Worm (Caenorhabditis elegans): ENCODE results near the gene Y116A8A.4.
A peak's percentile ranks its signal among the peaks of the same experiment; 100 is the strongest.

Gene Y116A8A.4

DNA sequence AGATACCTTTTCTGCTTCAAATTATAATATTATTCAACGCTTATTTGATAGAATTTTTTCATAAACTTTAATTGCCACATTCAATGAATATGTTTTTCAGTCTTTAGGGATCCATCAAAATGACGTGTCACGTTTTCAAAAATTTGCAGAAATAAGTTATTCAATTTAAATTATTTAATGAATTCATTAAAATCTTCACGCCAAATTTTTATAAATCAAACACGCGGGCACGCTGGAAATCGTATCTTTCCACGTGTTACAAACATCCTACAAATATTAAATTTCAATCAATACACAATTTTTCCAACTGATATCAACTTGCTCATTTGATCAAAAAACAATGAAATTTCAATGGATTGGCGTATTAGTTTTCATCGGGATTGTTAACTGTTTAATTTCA, at the start of gene Y116A8A.4:
Y116A8A.4 (plus strand) TSS at position 301 of the 400 bp plus-strand sequence.
- TF ChIP-seq lin-39 (tag; optimal IDR thresholded peaks at IDR 0.05) (no peak), alr-1 (tag; optimal IDR thresholded peaks at IDR 0.05) (no peak), nhr-12 (tag; optimal IDR thresholded peaks at IDR 0.05) (no peak), nhr-25 (tag; optimal IDR thresholded peaks at IDR 0.05) (no peak), nhr-10 (tag; optimal IDR thresholded peaks at IDR 0.05) (no peak), dmd-4 (tag; optimal IDR thresholded peaks at IDR 0.05) (no peak), F13H6.1 (tag; optimal IDR thresholded peaks at IDR 0.05) (no peak), sem-4 (tag; optimal IDR thresholded peaks at IDR 0.05) (no peak), lin-11 (tag; optimal IDR thresholded peaks at IDR 0.05) (no peak), egl-27 (tag; optimal IDR thresholded peaks at IDR 0.05) (no peak), ceh-16 (tag; optimal IDR thresholded peaks at IDR 0.05) (no peak), nhr-6 (tag; optimal IDR thresholded peaks at IDR 0.05) (no peak), ztf-4 (tag; optimal IDR thresholded peaks at IDR 0.05) (no peak), nhr-77 (tag; optimal IDR thresholded peaks at IDR 0.05) (no peak), skn-1 (tag; optimal IDR thresholded peaks at IDR 0.05) (no peak), sma-3 (GFP tag; optimal IDR thresholded peaks at IDR 0.05) (no peak), ceh-82 (tag; optimal IDR thresholded peaks at IDR 0.05) (no peak), ZK546.5 (tag; optimal IDR thresholded peaks at IDR 0.05) (no peak)

DNA sequence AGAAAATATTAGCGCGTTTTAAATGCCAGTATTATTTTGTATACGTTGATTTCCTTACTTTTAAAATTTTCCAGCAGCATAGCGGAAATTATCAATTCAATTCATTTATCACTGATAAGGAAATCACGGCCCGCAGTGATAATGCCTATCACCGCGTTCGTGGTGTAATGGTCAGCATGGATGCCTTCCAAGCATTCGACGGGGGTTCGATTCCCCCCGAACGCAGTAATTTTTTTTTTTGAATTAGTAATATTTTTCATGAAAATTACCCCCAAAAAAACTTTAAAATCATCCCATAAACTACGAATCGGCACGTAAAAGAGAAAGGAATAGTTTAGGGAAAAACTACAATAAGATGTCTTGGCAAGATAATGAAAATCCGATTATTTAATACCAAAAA, 47.6 kb upstream of the Y116A8A.4 start:
- TF ChIP-seq C34F6.9 (tag; optimal IDR thresholded peaks at IDR 0.05): no peak
- no peak for TF ChIP-seq aly-2 (tag; optimal IDR thresholded peaks at IDR 0.05)
- peak; percentile 10 for TF ChIP-seq fos-1 (tag; optimal IDR thresholded peaks at IDR 0.05)
- no peak for TF ChIP-seq nhr-11 (tag; optimal IDR thresholded peaks at IDR 0.05)
- TF ChIP-seq sma-3 (GFP tag; optimal IDR thresholded peaks at IDR 0.05): peak; percentile 27

DNA sequence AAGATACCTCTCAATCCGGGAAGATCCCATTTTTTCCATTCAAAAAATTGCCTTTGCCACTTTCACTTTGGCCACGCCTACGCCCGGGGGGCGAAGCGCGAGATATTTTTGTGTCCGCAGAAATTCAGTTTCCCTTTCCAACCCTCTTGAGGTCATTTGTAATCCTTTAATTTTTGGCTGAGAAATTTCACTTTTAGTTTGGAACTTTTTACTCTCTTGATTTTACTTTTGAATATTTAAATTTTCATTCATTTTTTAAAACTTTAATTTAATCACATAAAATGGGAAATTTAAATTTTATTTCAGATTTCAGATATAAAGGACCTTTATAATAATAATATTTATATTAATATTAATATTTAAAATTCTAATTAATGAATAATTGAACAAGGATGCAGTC, 47.2 kb upstream of the Y116A8A.4 start, which contains the start of gene Y43D4A.5:
Y43D4A.5 (plus strand) TSS at position 301 of the 400 bp plus-strand sequence.
- no peak for TF ChIP-seq nhr-129 (tag; optimal IDR thresholded peaks at IDR 0.05)
- no peak for TF ChIP-seq nhr-10 (tag; optimal IDR thresholded peaks at IDR 0.05)
- TF ChIP-seq gmeb-1 (tag; optimal IDR thresholded peaks at IDR 0.05): no peak
- no peak for TF ChIP-seq unc-62 (GFP tag; optimal IDR thresholded peaks at IDR 0.05)
- no peak for TF ChIP-seq ceh-16 (tag; optimal IDR thresholded peaks at IDR 0.05)
- no peak for TF ChIP-seq dmd-4 (tag; optimal IDR thresholded peaks at IDR 0.05)
- no peak for TF ChIP-seq C34F6.9 (tag; optimal IDR thresholded peaks at IDR 0.05)
- TF ChIP-seq fos-1 (tag; optimal IDR thresholded peaks at IDR 0.05): no peak
- no peak for TF ChIP-seq nhr-23 (tag; optimal IDR thresholded peaks at IDR 0.05)
- TF ChIP-seq nhr-6 (tag; optimal IDR thresholded peaks at IDR 0.05): no peak
- no peak for TF ChIP-seq mdl-1 (tag; optimal IDR thresholded peaks at IDR 0.05)
- TF ChIP-seq lin-13 (GFP tag; optimal IDR thresholded peaks at IDR 0.05): no peak
- no peak for TF ChIP-seq egl-27 (tag; optimal IDR thresholded peaks at IDR 0.05)
- no peak for TF ChIP-seq nhr-237 (tag; optimal IDR thresholded peaks at IDR 0.05)
- TF ChIP-seq ZK546.5 (tag; optimal IDR thresholded peaks at IDR 0.05): no peak

DNA sequence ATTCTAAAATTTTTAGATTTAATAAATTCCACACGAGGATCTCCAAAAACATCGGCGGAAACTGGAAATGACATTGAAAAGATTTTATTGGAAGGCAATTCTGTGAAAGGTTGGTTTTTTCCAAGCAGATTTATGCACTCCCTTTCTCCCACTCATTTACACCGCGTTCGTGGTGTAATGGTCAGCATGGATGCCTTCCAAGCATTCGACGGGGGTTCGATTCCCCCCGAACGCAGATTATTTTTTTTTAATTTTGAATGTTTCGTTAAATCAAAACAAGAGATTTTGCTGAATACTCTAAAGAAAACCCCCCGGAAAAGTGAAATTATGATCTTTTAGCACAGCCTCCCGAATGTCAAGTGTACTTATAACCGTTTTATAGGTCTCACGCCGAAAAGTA, 46.7 kb upstream of the Y116A8A.4 start:
- TF ChIP-seq crh-2 (tag; optimal IDR thresholded peaks at IDR 0.05) (peak; percentile 37), unc-55 (GFP tag; optimal IDR thresholded peaks at IDR 0.05) (peak; percentile 66), lsy-2 (tag; optimal IDR thresholded peaks at IDR 0.05) (no peak), nhr-10 (tag; optimal IDR thresholded peaks at IDR 0.05) (no peak), nhr-21 (tag; optimal IDR thresholded peaks at IDR 0.05) (peak; percentile 14), gmeb-1 (tag; optimal IDR thresholded peaks at IDR 0.05) (no peak), skn-1 (tag; optimal IDR thresholded peaks at IDR 0.05) (no peak), R02D3.7 (tag; optimal IDR thresholded peaks at IDR 0.05) (no peak), zag-1 (tag; optimal IDR thresholded peaks at IDR 0.05) (no peak), mab-5 (tag; optimal IDR thresholded peaks at IDR 0.05) (no peak), lin-11 (tag; optimal IDR thresholded peaks at IDR 0.05) (peak; percentile 3), ztf-1 (GFP tag; conservative IDR thresholded peaks at IDR 0.05) (no peak), ceh-16 (tag; optimal IDR thresholded peaks at IDR 0.05) (no peak), sma-9 (GFP tag; optimal IDR thresholded peaks at IDR 0.05) (no peak), sma-9 (tag; optimal IDR thresholded peaks at IDR 0.05) (no peak), blmp-1 (tag; optimal IDR thresholded peaks at IDR 0.05; ENCODE audit: insufficient read depth) (no peak), aly-2 (tag; optimal IDR thresholded peaks at IDR 0.05) (no peak), sma-3 (GFP tag; optimal IDR thresholded peaks at IDR 0.05) (no peak), nhr-12 (tag; optimal IDR thresholded peaks at IDR 0.05) (no peak), nhr-237 (tag; optimal IDR thresholded peaks at IDR 0.05) (no peak), unc-39 (tag; optimal IDR thresholded peaks at IDR 0.05) (no peak), nhr-77 (tag; optimal IDR thresholded peaks at IDR 0.05) (no peak), mdl-1 (tag; optimal IDR thresholded peaks at IDR 0.05) (no peak), nhr-11 (tag; optimal IDR thresholded peaks at IDR 0.05) (peak; percentile 5)

Measured in whole organism, L2 larva.